Worm (Caenorhabditis elegans): ENCODE measurements around the gene F35G12.12.

The F35G12.12 gene

DNA sequence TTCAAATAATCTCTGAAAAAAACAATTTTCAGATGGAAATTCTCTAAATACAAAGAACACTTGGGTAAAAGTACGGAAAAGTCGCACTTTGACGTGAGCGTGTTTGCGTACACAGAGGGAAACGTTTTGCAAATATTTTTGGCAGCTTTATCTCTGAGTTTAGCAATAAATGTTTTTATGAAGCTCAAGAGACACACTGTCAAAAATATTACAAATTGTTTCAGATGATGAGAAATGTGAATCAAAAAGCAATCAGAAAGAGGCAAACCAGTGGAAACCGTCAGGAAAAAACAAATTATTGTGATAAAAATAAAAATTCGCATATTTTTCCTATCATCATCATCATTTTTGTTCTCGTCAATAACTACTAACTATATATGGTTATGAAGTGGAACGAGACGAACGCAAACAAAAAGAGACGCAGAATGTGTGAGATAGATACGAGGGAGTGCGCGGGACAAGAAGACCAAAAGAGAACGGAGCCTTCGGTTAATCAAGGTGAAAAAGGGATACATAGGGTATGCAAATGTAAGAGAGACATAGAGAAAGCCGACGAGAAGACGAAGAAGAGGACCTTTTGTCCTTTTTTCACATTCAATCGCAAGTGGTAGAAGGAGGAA lies 30.8 kb downstream of the F35G12.12 start, which contains the start of gene sel-2 (continued):
- no peak for TF ChIP-seq ama-1 (optimal IDR thresholded peaks at IDR 0.05)

DNA sequence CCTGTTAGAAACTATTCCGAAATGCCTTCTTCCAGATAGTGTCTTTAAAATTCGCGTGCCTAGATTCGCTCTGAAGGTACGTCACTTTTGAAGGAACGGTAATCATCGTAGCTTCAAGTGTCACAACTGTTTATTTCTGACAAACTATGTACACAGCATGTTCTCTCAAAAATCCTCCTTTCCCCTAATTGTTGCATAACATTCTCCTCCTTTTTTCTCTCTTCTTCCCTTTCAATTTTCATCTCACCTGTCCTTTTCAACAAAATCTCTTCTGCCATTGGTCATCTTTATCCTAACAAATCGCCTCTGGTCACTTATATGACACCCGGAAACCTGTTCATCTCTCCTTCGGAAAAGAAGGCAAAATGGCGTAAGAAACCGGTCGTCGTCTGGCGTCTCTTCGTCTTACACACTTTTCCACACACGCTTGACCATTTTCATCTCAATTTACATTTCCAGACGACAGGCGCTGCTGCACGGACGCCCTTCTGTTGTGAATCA lies 34.5 kb downstream of the F35G12.12 start, which contains the start of gene lips-3:
lips-3 (plus strand) TSS at position 458 of the 501 bp plus-strand sequence.
- no peak for TF ChIP-seq snpc-4 (tag; optimal IDR thresholded peaks at IDR 0.05)
- TF ChIP-seq ama-1 (optimal IDR thresholded peaks at IDR 0.05): no peak
- TF ChIP-seq nhr-25 (tag; optimal IDR thresholded peaks at IDR 0.05): peak; percentile 35

DNA sequence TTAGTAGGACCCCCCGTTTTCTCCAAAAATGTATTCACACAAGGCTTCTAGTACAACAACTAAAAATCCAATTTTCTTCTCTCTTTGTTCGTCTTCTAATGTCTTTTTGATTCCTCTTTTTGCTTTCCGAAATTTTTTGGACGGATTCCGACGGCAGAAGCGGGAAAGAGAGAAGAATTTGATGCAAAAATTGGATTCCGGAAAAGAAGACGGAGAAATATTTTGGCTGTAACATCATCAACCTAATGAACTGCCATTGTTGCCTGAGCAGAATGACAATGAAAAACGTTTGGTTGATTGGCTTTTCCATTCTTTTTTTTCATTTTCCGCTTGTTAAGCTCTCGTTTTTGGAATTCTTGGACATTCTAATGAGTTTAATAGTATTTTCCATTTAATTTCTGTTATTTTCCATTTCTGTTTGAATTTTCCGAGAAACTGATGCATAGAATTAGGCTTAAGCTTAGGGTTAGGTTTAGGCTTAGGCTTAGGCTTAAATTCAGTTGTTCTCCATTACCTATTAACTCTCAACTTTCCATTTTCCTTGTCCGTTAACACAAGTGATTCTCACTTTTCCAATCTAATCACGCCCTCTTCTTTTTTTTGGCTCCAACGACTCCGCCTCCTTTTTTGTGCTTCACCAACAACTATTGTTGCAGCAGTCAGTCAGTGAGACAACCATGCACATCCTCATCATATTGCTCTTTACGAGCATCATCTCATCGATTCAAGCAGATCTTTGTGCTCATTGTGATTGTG lies 41.0 kb downstream of the F35G12.12 start, which contains the start of gene lron-5:
lron-5 (plus strand) TSS at position 655 of the 756 bp plus-strand sequence.
- TF ChIP-seq nhr-77 (tag; optimal IDR thresholded peaks at IDR 0.05) (no peak), skn-1 (tag; optimal IDR thresholded peaks at IDR 0.05) (no peak), dmd-4 (tag; optimal IDR thresholded peaks at IDR 0.05) (no peak), C34F6.9 (tag; optimal IDR thresholded peaks at IDR 0.05) (no peak), nhr-6 (tag; optimal IDR thresholded peaks at IDR 0.05) (no peak), lin-39 (tag; optimal IDR thresholded peaks at IDR 0.05) (no peak), nhr-23 (tag; optimal IDR thresholded peaks at IDR 0.05) (no peak), aly-2 (tag; optimal IDR thresholded peaks at IDR 0.05) (no peak), elt-3 (tag; optimal IDR thresholded peaks at IDR 0.05) (no peak), ztf-1 (GFP tag; conservative IDR thresholded peaks at IDR 0.05) (no peak), ceh-82 (tag; optimal IDR thresholded peaks at IDR 0.05) (no peak), blmp-1 (tag; optimal IDR thresholded peaks at IDR 0.05; ENCODE audit: insufficient read depth) (no peak), mbf-1 (tag; optimal IDR thresholded peaks at IDR 0.05) (no peak), sma-3 (GFP tag; optimal IDR thresholded peaks at IDR 0.05) (no peak), R02D3.7 (tag; optimal IDR thresholded peaks at IDR 0.05) (no peak), ceh-16 (tag; optimal IDR thresholded peaks at IDR 0.05) (no peak), unc-55 (GFP tag; optimal IDR thresholded peaks at IDR 0.05) (no peak)

DNA sequence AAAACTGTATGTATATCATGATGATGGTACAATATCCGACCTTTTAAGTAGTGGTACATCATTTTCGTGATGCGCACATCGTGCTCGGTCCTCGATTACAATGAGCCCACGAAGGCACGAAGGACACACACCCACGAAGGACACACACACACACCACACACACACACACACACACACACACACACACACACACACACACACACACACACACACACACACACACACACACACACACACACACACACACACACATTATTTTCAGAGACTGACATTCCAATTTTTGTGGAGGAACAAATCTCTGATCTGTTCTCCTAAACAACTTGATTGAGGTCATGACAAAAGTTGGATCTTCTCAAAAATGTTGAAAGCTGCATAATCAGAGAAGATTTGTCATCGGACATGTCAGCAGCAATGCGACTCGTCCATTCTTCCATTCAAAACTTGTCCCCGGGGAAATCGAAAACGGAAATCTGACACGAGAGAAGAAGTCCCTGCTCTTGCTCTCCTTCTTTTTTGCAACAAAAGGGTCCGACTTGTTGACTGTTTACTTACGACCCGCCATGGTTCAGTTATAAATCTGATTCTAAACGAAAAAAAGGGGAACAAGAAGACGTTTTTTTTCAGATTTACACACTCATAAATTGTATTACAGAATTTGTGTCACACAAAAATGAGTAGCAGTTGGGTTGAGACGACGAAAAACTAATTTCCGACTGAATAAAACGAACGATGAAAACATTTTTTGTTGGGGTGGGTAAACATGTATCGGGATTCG lies 44.7 kb downstream of the F35G12.12 start:
- TF ChIP-seq egl-27 (tag; optimal IDR thresholded peaks at IDR 0.05) (no peak), ZK546.5 (tag; optimal IDR thresholded peaks at IDR 0.05) (no peak), nhr-23 (tag; optimal IDR thresholded peaks at IDR 0.05) (no peak), Y55F3AM.14 (GFP tag; optimal IDR thresholded peaks at IDR 0.05) (no peak), zag-1 (tag; optimal IDR thresholded peaks at IDR 0.05) (no peak), aly-2 (tag; optimal IDR thresholded peaks at IDR 0.05) (no peak), ceh-16 (tag; optimal IDR thresholded peaks at IDR 0.05) (no peak), nhr-25 (tag; optimal IDR thresholded peaks at IDR 0.05) (no peak), dmd-4 (tag; optimal IDR thresholded peaks at IDR 0.05) (no peak), lsy-2 (tag; optimal IDR thresholded peaks at IDR 0.05) (no peak), nhr-129 (tag; optimal IDR thresholded peaks at IDR 0.05) (no peak), snpc-4 (tag; optimal IDR thresholded peaks at IDR 0.05) (no peak), mbf-1 (tag; optimal IDR thresholded peaks at IDR 0.05) (no peak)

DNA sequence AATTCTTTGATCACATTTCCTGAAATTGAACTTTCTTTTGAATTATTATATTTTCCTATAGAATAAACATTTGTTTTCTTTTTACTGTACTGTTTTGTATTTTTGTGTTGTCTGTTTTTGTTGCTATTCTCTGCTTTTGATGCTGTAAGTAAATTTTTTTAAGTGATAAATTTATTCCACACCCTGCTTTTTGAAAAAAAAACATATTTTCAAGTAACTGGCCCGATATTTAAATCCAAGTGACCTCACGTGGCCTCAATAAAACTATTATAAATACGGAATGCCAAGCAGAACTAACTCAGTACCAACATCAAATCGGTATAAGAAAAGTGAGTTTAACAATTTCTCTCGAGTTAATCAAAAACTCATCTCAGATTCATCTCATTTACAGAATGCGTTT lies 46.6 kb downstream of the F35G12.12 start, which contains the start of gene clec-151:
clec-151 (plus strand) TSS at position 301 of the 400 bp plus-strand sequence.
- TF ChIP-seq nhr-10 (tag; optimal IDR thresholded peaks at IDR 0.05) (no peak), gmeb-1 (tag; optimal IDR thresholded peaks at IDR 0.05) (no peak), nhr-6 (tag; optimal IDR thresholded peaks at IDR 0.05) (no peak), ztf-4 (tag; optimal IDR thresholded peaks at IDR 0.05) (no peak), unc-55 (GFP tag; optimal IDR thresholded peaks at IDR 0.05) (no peak), peb-1 (tag; optimal IDR thresholded peaks at IDR 0.05) (no peak), blmp-1 (tag; optimal IDR thresholded peaks at IDR 0.05; ENCODE audit: insufficient read depth) (no peak)

Measured in whole organism, L2 larva.